Fruit fly (Drosophila melanogaster): Measurements from ENCODE around the gene Rel.

Rel gene

DNA sequence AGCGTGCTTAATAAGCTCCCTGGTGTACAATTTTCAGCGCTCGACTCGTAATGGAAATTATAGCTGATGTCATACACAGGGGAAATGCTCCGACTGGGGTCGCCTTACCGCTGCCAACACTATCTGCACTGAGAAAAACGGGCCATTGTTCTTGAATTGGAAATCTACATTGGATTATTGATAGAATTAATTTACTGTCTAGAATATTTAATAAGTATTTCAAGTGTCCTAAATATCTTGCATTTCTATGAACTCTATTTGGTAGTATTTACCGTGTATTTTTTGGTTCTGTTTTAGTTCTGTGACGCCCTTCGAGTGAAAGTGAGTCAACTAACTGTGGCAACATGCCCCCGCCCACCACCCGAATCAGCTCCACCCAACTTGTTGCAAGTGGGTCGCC lies 35.6 kb upstream of the Rel start (continued):
- TF ChIP-seq CG15696 (tag; optimal IDR thresholded peaks at IDR 0.05) = no peak
- TF ChIP-seq CG14441 (GFP tag; IDR thresholded peaks at IDR 0.05) = peak; percentile 34; the same call in 1 of the 2 replicates
- TF ChIP-seq abd-A (tag; optimal IDR thresholded peaks at IDR 0.05) = peak; percentile 75
- peak; percentile 5 for TF ChIP-seq D19A (tag; optimal IDR thresholded peaks at IDR 0.05)
- peak; percentile 26 for TF ChIP-seq CG15011 (GFP tag; optimal IDR thresholded peaks at IDR 0.05)
- no peak for TF ChIP-seq pros (GFP tag; optimal IDR thresholded peaks at IDR 0.05)
- peak; percentile 12 for TF ChIP-seq CoRest (tag; optimal IDR thresholded peaks at IDR 0.05)
- peak; percentile 6 for TF ChIP-seq BtbVII (GFP tag; optimal IDR thresholded peaks at IDR 0.05)
- no peak for TF ChIP-seq so (GFP tag; IDR thresholded peaks at IDR 0.05)
- TF ChIP-seq CG18262 (tag; optimal IDR thresholded peaks at IDR 0.05) = peak; percentile 35
- TF ChIP-seq Meics (GFP tag; optimal IDR thresholded peaks at IDR 0.05) = peak; percentile 57
- peak; percentile 37; the same call in 1 of the 3 replicates for TF ChIP-seq tgo (GFP tag; IDR thresholded peaks at IDR 0.05)
- 0 out of 2 replicates have a peak, but pooled peaks have one; percentile 16 for TF ChIP-seq Ada2b (GFP tag; IDR thresholded peaks at IDR 0.05)
- 0 out of 2 replicates have a peak, but pooled peaks have one; percentile 21 for TF ChIP-seq E2f2 (GFP tag; IDR thresholded peaks at IDR 0.05)
- TF ChIP-seq nmo (GFP tag; optimal IDR thresholded peaks at IDR 0.05) = peak; percentile 9
- TF ChIP-seq CG6689 (GFP tag; IDR thresholded peaks at IDR 0.05) = 0 out of 2 replicates have a peak, but pooled peaks have one; percentile 17
- peak; percentile 66 for TF ChIP-seq Med (GFP tag)
- TF ChIP-seq org-1 (GFP tag; optimal IDR thresholded peaks at IDR 0.05) = peak; percentile 20
- peak; percentile 58 for TF ChIP-seq CG1603 (tag; optimal IDR thresholded peaks at IDR 0.05)
- TF ChIP-seq CG3281 (GFP tag; optimal IDR thresholded peaks at IDR 0.05) = peak; percentile 40
- no peak for TF ChIP-seq CG3847 (GFP tag; IDR thresholded peaks at IDR 0.05)
- TF ChIP-seq bbx (GFP tag; IDR thresholded peaks at IDR 0.05; ENCODE audit: partially characterized antibody) = no peak
- TF ChIP-seq jigr1 (GFP tag; IDR thresholded peaks at IDR 0.05) = no peak
- TF ChIP-seq Hmr (GFP tag; optimal IDR thresholded peaks at IDR 0.05) = peak; percentile 44
- TF ChIP-seq danr (GFP tag; IDR thresholded peaks at IDR 0.05) = 0 out of 2 replicates have a peak, but pooled peaks have one; percentile 15
- TF ChIP-seq CG9817 (tag; optimal IDR thresholded peaks at IDR 0.05) = peak; percentile 24
- no peak for TF ChIP-seq Sin3A (optimal IDR thresholded peaks at IDR 0.05)
- no peak for TF ChIP-seq hkb (optimal IDR thresholded peaks at IDR 0.05)
- 0 out of 2 replicates have a peak, but pooled peaks have one; percentile 26 for TF ChIP-seq hkb (GFP tag; IDR thresholded peaks at IDR 0.05)
- peak; percentile 30 for TF ChIP-seq CG30403 (GFP tag; optimal IDR thresholded peaks at IDR 0.05)
- TF ChIP-seq CG8478 (optimal IDR thresholded peaks at IDR 0.05) = no peak
- TF ChIP-seq Rfx (GFP tag; IDR thresholded peaks at IDR 0.05) = peak; percentile 49
- TF ChIP-seq en (GFP tag; optimal IDR thresholded peaks at IDR 0.05) = no peak
- TF ChIP-seq CG8388 (GFP tag; optimal IDR thresholded peaks at IDR 0.05) = no peak
- TF ChIP-seq CG17359 (tag; optimal IDR thresholded peaks at IDR 0.05) = peak; percentile 65
- peak; percentile 41; the same call in 1 of the 3 replicates for TF ChIP-seq Dbx (GFP tag; IDR thresholded peaks at IDR 0.05)
- peak; percentile 70 for TF ChIP-seq Fer1 (GFP tag; optimal IDR thresholded peaks at IDR 0.05)
- peak; percentile 40; the same call in 1 of the 2 replicates for TF ChIP-seq slbo (GFP tag; IDR thresholded peaks at IDR 0.05)
- peak; percentile 70 for TF ChIP-seq CG11504 (tag; optimal IDR thresholded peaks at IDR 0.05)
- no peak for TF ChIP-seq CG6254 (GFP tag; optimal IDR thresholded peaks at IDR 0.05)
- no peak for TF ChIP-seq CG10147 (GFP tag; optimal IDR thresholded peaks at IDR 0.05)
- TF ChIP-seq h (optimal IDR thresholded peaks at IDR 0.05) = no peak
- peak; percentile 24 for TF ChIP-seq PHDP (tag; optimal IDR thresholded peaks at IDR 0.05)
- TF ChIP-seq CG15269 (tag; optimal IDR thresholded peaks at IDR 0.05) = peak; percentile 44
- peak; percentile 25 for TF ChIP-seq Hand (GFP tag; optimal IDR thresholded peaks at IDR 0.05)
- TF ChIP-seq gem (tag; optimal IDR thresholded peaks at IDR 0.05) = peak; percentile 64
- no peak for TF ChIP-seq CG4282 (GFP tag; optimal IDR thresholded peaks at IDR 0.05)
- TF ChIP-seq CG10209 (GFP tag; optimal IDR thresholded peaks at IDR 0.05) = peak; percentile 38
- no peak for TF ChIP-seq Stat92E (GFP tag; optimal IDR thresholded peaks at IDR 0.05)
- TF ChIP-seq CG8089 (GFP tag; optimal IDR thresholded peaks at IDR 0.05) = no peak
- no peak for TF ChIP-seq gcm (GFP tag; optimal IDR thresholded peaks at IDR 0.05)
